Fruit fly (Drosophila melanogaster): ENCODE results near the gene CG13083.

Gene CG13083

DNA sequence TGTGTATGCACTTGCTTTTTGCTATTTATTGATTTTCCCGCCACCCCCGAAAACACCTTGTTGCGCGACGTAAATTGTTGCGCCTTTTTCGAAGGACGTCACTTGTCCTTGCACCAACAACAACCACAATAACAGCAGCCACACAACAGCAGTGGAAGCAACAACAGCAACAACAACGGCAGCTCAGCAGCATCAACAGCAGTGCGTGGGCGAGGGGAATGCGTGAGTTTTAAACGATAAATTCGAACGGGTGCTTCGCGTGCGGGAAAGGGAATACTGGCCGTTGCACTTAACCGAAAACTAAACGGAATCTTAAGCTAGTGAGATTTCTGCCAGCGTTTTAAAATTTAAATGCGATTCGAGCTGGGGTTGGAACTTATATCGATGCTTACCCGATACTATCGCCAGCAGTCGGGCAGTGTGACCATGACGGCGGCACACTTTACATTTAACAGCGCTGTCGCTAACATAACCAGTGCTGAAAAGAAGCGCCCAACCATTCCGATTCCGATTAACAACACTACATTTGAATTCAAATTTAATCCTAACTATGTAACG lies 21.1 kb downstream of the CG13083 start, which contains the start of gene cyst (continued):
- TF ChIP-seq chinmo (GFP tag; IDR thresholded peaks at IDR 0.05; ENCODE audit: partially characterized antibody), result peak; percentile 90
- TF ChIP-seq CG10654 (GFP tag; optimal IDR thresholded peaks at IDR 0.05), result peak; percentile 9
- TF ChIP-seq CG12391 (tag; optimal IDR thresholded peaks at IDR 0.05), result peak; percentile 7
- TF ChIP-seq trh (GFP tag; optimal IDR thresholded peaks at IDR 0.05), result no peak
- TF ChIP-seq knrl (GFP tag; IDR thresholded peaks at IDR 0.05; ENCODE audit: partially characterized antibody), result peak; percentile 97
- peak; percentile 55; the same call in 1 of the 2 replicates for TF ChIP-seq slbo (GFP tag; IDR thresholded peaks at IDR 0.05)
- no peak for TF ChIP-seq Sox100B (GFP tag; optimal IDR thresholded peaks at IDR 0.05)
- peak; percentile 99 for TF ChIP-seq Bgb (GFP tag; IDR thresholded peaks at IDR 0.05; ENCODE audit: partially characterized antibody)
- peak; percentile 28 for TF ChIP-seq ind (GFP tag; optimal IDR thresholded peaks at IDR 0.05)
- no peak for TF ChIP-seq ttk (GFP tag; IDR thresholded peaks at IDR 0.05)
- peak; percentile 96 for TF ChIP-seq zen2 (GFP tag; IDR thresholded peaks at IDR 0.05; ENCODE audit: partially characterized antibody)
- TF ChIP-seq HLH54F (GFP tag; optimal IDR thresholded peaks at IDR 0.05), result peak; percentile 57
- peak; percentile 18; the same call in 1 of the 2 replicates for TF ChIP-seq CG8765 (GFP tag; IDR thresholded peaks at IDR 0.05)
- TF ChIP-seq CG13287 (GFP tag; IDR thresholded peaks at IDR 0.05; ENCODE audit: partially characterized antibody), result peak; percentile 92
- TF ChIP-seq CG12744 (GFP tag; optimal IDR thresholded peaks at IDR 0.05), result no peak
- TF ChIP-seq Hmr (GFP tag; optimal IDR thresholded peaks at IDR 0.05), result peak; percentile 71
- TF ChIP-seq zen (tag; optimal IDR thresholded peaks at IDR 0.05), result no peak
- TF ChIP-seq CG14014 (GFP tag; IDR thresholded peaks at IDR 0.05), result no peak
- TF ChIP-seq phol (tag; optimal IDR thresholded peaks at IDR 0.05), result peak; percentile 51
- TF ChIP-seq CG4360 (GFP tag; IDR thresholded peaks at IDR 0.05), result peak; percentile 96
- no peak for TF ChIP-seq D19A (tag; optimal IDR thresholded peaks at IDR 0.05)
- TF ChIP-seq Sry-β (GFP tag; optimal IDR thresholded peaks at IDR 0.05), result peak; percentile 2
- TF ChIP-seq ato (GFP tag; IDR thresholded peaks at IDR 0.05; ENCODE audit: partially characterized antibody), result peak; percentile 94
- TF ChIP-seq sna (GFP tag; IDR thresholded peaks at IDR 0.05; ENCODE audit: partially characterized antibody), result peak; percentile 95
- TF ChIP-seq lab (GFP tag; optimal IDR thresholded peaks at IDR 0.05), result peak; percentile 54
- TF ChIP-seq da (GFP tag; optimal IDR thresholded peaks at IDR 0.05), result no peak
- peak; percentile 94 for TF ChIP-seq tna (GFP tag; IDR thresholded peaks at IDR 0.05; ENCODE audit: partially characterized antibody)
- no peak for TF ChIP-seq CG1529 (GFP tag; optimal IDR thresholded peaks at IDR 0.05)
- TF ChIP-seq Neu2 (GFP tag; optimal IDR thresholded peaks at IDR 0.05; ENCODE audit: borderline replicate concordance), result no peak
- TF ChIP-seq CG1832 (GFP tag; optimal IDR thresholded peaks at IDR 0.05), result no peak
- peak; percentile 12 for TF ChIP-seq her (GFP tag; optimal IDR thresholded peaks at IDR 0.05)
- TF ChIP-seq Ssrp (tag; optimal IDR thresholded peaks at IDR 0.05), result no peak
- TF ChIP-seq Meics (GFP tag; optimal IDR thresholded peaks at IDR 0.05), result no peak
- no peak for TF ChIP-seq CG8281 (tag; optimal IDR thresholded peaks at IDR 0.05)
- peak; percentile 9 for TF ChIP-seq Six4 (GFP tag; optimal IDR thresholded peaks at IDR 0.05)
- no peak for TF ChIP-seq Eip74EF (GFP tag; optimal IDR thresholded peaks at IDR 0.05)
- TF ChIP-seq D (optimal IDR thresholded peaks at IDR 0.05), result peak; percentile 52
- TF ChIP-seq D (GFP tag; optimal IDR thresholded peaks at IDR 0.05), result no peak
- TF ChIP-seq CG2889 (GFP tag; IDR thresholded peaks at IDR 0.05), result no peak
- peak; percentile 20 for TF ChIP-seq en (GFP tag; optimal IDR thresholded peaks at IDR 0.05)
- TF ChIP-seq ATbp (GFP tag; optimal IDR thresholded peaks at IDR 0.05), result no peak
- TF ChIP-seq Hsf (GFP tag; optimal IDR thresholded peaks at IDR 0.05), result peak; percentile 18

All from whole organism, embryonic.